Fruit fly (Drosophila melanogaster): ENCODE data around the gene nbs.

The nbs gene

DNA sequence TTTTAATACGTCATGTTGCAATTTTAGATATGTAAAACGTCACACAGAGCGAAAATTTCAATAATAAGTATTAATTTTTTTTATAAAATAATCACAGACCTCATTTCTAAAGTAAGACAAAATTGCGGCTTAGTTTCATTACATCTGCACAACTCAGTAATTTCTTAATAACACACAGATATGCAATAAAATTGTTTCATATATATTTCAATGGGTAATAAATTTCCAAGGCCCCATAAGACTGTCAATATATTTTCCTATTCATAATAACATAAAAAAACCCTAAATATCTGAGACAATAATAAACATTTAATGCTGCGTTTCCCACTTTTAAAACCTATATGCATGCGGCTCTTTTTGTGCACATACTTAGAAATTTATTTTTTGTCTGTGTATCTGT lies 27.3 kb downstream of the nbs start:
- TF ChIP-seq pan (optimal IDR thresholded peaks at IDR 0.05) (no peak), CG8478 (optimal IDR thresholded peaks at IDR 0.05) (no peak), psq (optimal IDR thresholded peaks at IDR 0.05) (no peak), Dll (optimal IDR thresholded peaks at IDR 0.05) (no peak), EcR (GFP tag; optimal IDR thresholded peaks at IDR 0.05) (no peak), usp (GFP tag; optimal IDR thresholded peaks at IDR 0.05) (no peak)

DNA sequence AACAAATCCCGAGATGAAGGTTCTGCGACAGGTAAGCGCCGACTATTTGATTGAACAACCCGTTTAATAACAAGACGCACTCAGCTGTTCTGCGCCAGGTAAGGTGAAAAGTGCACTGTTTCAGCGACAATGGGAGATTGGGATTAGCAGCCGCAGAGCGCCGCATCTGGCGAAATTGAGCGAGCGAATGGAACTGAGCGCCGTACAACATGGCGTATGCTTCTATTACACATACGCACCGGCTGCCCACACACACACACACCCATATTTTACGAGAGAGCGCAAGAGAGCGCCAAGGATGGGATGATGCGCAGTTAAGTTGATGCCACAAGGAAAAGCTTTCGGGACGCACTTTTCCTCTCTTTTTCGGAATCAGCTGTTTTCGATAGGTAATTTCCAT lies 27.8 kb downstream of the nbs start:
- TF ChIP-seq CG8478 (optimal IDR thresholded peaks at IDR 0.05) (no peak), Dll (optimal IDR thresholded peaks at IDR 0.05) (peak; percentile 57), usp (GFP tag; optimal IDR thresholded peaks at IDR 0.05) (no peak), pan (optimal IDR thresholded peaks at IDR 0.05) (no peak)

DNA sequence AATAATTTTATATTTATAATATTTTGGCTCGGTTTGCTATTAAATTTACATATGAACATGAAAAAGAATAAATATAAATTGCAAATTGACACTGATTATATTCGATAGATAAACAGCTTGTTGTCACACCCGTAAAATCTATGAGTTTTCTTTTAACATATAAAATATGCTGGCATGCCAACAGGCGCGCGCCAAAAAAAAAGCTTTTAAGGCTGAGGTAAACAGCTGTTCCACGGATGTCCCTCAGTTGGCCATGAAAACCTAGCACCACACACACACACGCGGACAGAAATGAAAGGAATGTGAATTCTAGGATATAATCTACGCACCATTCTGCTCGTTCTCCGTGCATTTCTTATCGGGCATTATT lies 28.1 kb downstream of the nbs start:
- TF ChIP-seq EcR (GFP tag; optimal IDR thresholded peaks at IDR 0.05) = no peak
- no peak for TF ChIP-seq usp (GFP tag; optimal IDR thresholded peaks at IDR 0.05)
- no peak for TF ChIP-seq pan (optimal IDR thresholded peaks at IDR 0.05)
- no peak for TF ChIP-seq CG8478 (optimal IDR thresholded peaks at IDR 0.05)
- TF ChIP-seq psq (optimal IDR thresholded peaks at IDR 0.05) = no peak
- no peak for TF ChIP-seq Dll (optimal IDR thresholded peaks at IDR 0.05)

DNA sequence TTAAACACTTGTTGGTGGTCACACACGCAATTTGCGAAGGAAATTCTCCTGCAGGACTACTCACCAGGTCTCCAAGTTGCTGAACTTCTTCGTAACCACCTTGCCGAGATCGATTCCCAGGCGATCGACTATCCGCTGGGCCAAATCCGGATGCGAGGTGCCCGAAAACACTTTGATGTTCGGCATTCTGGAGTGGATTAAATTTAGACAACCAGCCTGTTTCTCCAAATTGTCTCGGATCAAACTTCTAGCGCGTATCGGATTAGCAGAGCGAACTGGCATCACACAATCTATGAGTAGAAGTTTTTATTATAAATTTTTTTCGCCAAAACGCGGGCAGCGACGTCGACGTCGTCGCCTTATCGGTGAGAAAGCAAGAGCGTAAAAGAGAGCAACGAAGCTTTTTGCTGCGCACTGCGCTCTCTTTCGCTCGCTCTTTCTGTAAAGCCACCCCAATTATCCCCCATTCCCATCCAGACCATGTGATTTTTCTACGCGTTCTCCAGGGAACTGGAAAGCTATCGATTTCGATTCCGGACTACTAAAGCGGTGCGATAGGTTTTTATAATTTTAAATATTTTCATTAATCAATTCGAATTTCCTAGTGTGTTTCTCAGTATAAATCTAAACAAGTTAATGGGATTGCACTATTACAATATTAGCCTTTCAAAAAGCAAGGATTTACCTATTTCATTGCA lies 28.7 kb downstream of the nbs start:
- TF ChIP-seq Dll (optimal IDR thresholded peaks at IDR 0.05) (peak; percentile 60), CG8478 (optimal IDR thresholded peaks at IDR 0.05) (no peak)

DNA sequence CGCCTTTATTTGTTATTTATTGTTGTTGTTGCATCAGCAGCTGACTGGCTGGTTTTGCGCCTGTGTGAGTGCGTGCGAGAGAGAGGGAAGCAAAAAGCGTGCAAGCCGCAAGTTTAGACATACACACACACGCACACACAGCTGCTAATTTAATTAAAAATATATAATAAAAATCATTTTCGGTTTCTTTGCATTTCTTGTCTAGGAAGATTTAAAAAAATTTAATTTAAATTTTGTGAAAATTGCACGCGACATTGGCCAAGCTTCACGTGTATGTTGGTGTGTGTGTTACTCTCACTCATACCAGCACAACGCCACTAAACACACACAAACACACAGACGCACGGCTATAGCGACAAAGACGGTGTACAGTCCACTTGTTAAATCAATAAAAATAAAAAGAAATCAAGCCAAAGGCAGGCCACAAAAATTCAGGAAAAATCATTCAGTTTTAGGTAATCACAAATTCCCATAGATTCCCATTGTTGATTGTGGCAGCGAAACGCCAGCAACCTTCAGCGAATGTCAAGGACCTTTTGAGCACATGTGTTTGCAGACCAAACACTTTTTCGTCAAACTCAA lies 29.4 kb downstream of the nbs start:
- no peak for TF ChIP-seq usp (GFP tag; optimal IDR thresholded peaks at IDR 0.05)
- no peak for TF ChIP-seq psq (optimal IDR thresholded peaks at IDR 0.05)
- TF ChIP-seq EcR (GFP tag; optimal IDR thresholded peaks at IDR 0.05) = no peak
- TF ChIP-seq pan (optimal IDR thresholded peaks at IDR 0.05) = no peak
- no peak for TF ChIP-seq CG8478 (optimal IDR thresholded peaks at IDR 0.05)
- TF ChIP-seq Dll (optimal IDR thresholded peaks at IDR 0.05) = no peak

DNA sequence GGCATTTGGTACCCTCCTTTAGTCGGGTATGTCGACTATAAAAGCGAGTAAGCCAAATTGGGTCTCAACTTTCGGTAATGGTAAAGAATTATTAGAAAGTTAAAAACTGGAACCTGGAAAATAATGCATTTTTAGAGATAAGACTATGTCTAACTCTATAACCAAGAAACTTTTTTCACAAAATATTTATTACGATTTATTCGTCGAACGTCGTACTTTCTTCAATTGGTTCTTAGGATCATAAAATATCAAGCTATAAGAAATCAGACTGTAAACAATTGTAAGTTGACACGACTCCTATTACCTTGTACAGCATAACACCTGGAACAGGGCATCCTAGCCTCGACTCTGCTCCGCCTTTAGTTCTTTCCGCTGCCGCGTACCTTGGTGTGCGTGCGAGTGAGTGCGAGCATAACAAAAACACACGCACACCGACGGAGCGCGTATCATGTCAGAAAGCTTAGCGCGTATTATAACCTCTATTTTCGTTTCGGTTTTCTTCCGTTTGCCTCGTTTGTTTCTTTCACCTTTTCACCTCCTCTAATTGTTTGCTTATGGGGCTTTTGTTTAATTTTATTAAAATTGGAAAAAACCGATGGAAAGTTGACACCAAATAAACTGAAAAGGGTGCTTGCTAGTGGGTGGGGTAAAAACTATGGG lies 30.0 kb downstream of the nbs start:
- TF ChIP-seq pan (optimal IDR thresholded peaks at IDR 0.05) (peak; percentile 92), CG8478 (optimal IDR thresholded peaks at IDR 0.05) (no peak), Dll (optimal IDR thresholded peaks at IDR 0.05) (peak; percentile 47)

DNA sequence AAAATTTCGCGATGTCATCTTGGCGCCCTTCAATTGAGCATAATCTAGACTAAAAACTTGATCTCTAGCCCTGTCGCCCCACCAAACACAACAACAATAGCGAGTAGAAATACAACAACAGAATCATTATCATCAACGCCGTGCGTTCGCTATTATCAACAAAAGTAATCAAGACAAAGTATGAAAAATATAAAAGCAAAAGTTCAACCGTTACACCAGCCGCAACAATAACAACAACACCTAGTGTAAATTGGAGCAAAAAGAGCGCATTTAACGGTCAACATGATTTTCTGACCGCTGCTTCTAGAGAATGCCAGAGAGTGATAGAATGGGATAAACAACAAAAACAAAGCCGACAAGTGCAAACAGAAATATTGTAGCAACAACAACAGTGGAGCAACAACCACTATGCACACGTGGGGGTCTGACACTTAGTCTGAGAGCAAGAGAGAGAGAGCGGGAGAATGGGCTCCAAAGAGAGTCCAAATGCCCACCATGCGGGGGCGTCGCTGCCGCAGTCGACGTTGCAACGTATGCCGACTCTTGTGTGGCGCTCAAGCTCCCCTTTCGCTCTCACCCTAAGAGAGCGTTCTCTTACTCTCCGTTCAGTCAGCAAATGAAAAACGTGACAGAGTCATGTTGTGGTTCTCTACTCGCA lies 30.6 kb downstream of the nbs start:
- TF ChIP-seq Dll (optimal IDR thresholded peaks at IDR 0.05) (no peak), CG8478 (optimal IDR thresholded peaks at IDR 0.05) (no peak), psq (optimal IDR thresholded peaks at IDR 0.05) (no peak), EcR (GFP tag; optimal IDR thresholded peaks at IDR 0.05) (no peak), pan (optimal IDR thresholded peaks at IDR 0.05) (no peak), usp (GFP tag; optimal IDR thresholded peaks at IDR 0.05) (no peak)

DNA sequence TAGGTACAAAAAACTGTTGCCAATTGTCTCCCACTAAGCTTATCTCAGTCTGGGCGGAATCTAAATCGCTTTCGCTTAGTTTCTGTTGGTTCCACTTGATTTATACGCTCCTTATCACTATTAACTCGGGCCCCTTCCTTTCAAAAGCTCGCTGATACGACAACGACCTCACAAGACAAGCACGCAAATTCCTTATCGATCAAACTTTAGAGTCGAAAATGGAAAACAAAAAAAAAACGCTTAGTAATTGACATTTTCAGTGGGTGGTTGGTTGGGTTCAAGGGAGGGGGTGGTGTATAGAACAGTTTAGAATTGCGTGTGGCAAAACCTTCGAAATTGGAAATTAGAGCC lies 31.5 kb downstream of the nbs start:
- no peak for TF ChIP-seq CG8478 (optimal IDR thresholded peaks at IDR 0.05)
- no peak for TF ChIP-seq pan (optimal IDR thresholded peaks at IDR 0.05)
- no peak for TF ChIP-seq usp (GFP tag; optimal IDR thresholded peaks at IDR 0.05)
- TF ChIP-seq psq (optimal IDR thresholded peaks at IDR 0.05) = no peak
- no peak for TF ChIP-seq Dll (optimal IDR thresholded peaks at IDR 0.05)
- TF ChIP-seq EcR (GFP tag; optimal IDR thresholded peaks at IDR 0.05) = no peak

DNA sequence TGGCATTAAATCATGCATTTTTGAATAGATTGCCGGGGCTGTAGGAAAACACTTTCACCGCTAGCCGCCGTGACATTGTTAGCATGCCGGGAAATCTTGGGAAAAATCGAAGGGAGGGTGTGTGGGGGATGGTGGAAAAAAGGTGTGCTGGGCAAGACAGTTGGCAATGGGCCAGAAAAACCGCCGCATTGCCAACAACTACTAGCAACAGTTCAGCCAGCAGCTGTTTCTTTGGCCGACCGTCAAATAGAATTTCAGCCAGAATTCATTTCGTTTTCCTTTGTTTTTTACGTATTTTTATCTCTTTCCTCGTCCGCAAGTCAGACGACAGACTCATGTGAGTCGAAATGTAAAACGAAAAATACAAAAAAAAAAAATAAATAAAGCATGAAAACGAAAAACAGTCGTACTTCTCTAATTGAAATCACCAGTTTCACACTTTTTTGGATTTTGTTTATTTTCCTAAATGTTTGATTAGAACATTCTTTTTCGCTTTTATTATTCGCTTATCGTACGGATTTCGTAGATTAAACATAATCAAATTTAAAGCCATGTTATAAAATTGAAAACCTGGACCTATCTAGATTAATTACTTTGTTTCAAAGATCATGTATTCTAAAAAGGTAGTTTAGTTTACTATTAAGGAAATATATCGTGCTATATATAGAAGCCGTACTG lies 32.1 kb downstream of the nbs start:
- TF ChIP-seq Dll (optimal IDR thresholded peaks at IDR 0.05) (no peak), usp (GFP tag; optimal IDR thresholded peaks at IDR 0.05) (no peak), psq (optimal IDR thresholded peaks at IDR 0.05) (no peak), CG8478 (optimal IDR thresholded peaks at IDR 0.05) (no peak), EcR (GFP tag; optimal IDR thresholded peaks at IDR 0.05) (no peak), pan (optimal IDR thresholded peaks at IDR 0.05) (no peak)

DNA sequence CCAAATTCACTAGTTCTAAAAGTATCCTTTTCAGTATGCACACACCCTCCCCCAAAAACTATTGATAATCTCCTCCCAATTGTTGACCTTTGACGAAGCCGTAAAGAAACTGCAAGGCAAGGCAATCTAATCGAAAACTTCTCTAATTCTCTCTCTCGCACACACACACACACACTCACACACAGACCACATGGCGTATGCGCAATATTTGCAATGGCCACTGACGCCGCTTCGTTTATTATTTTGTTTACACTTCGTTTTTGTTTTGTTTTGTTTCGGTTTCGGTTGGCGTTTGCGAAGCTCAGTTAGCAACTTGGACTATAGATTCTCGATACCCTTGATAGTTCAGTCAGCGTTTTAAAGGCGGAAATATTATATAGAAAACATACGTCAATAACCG lies 33.2 kb downstream of the nbs start:
- TF ChIP-seq psq (optimal IDR thresholded peaks at IDR 0.05) = no peak
- no peak for TF ChIP-seq CG8478 (optimal IDR thresholded peaks at IDR 0.05)
- no peak for TF ChIP-seq pan (optimal IDR thresholded peaks at IDR 0.05)

DNA sequence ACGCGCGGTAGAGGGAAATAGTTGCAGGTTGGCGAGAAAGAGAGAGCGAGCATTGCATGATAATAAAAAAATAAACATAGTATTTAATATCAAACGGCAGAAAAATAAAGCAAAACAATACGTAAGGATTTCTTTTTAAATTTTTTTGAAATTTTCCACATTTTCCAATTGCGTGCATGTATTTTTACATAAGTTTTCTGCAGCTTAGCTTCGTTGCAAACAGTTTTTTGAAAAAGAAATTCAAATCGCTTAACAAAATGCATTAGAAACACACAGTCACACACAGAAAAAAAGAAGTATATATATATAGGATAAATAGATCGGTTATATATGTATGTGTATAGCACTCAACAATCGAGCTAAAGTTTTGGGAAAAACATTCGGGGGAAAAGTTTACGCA lies 34.3 kb downstream of the nbs start:
- TF ChIP-seq psq (optimal IDR thresholded peaks at IDR 0.05) (no peak), CG8478 (optimal IDR thresholded peaks at IDR 0.05) (no peak), EcR (GFP tag; optimal IDR thresholded peaks at IDR 0.05) (no peak), Dll (optimal IDR thresholded peaks at IDR 0.05) (no peak), pan (optimal IDR thresholded peaks at IDR 0.05) (no peak), usp (GFP tag; optimal IDR thresholded peaks at IDR 0.05) (no peak)

DNA sequence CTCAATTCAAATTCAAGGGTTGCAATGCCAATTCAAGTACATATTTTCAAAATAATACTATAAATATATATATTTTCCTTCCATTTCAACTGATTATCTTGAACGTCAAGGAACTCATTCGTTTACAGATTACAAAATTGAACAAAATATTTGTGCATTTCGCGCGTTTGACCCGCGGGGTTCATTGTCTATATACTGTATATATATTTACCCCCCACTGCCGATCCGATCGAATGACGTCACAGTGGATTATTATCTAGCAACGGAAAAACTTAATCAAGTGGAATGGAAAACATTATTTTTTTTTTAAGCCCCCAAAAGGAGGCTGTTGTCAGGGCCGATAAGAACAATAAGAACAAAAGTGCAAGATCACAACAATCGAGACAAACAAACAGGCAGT lies 35.5 kb downstream of the nbs start:
- TF ChIP-seq Dll (optimal IDR thresholded peaks at IDR 0.05) (no peak), usp (GFP tag; optimal IDR thresholded peaks at IDR 0.05) (no peak), EcR (GFP tag; optimal IDR thresholded peaks at IDR 0.05) (no peak), psq (optimal IDR thresholded peaks at IDR 0.05) (no peak), pan (optimal IDR thresholded peaks at IDR 0.05) (no peak), CG8478 (optimal IDR thresholded peaks at IDR 0.05) (no peak)
